Fruit fly (Drosophila melanogaster): ENCODE measurements around the gene Nost.

dm6 chrX:9044857-9045256 lies 14.9 kb downstream of the Nost start:
- no peak for TF ChIP-seq Rel (GFP tag; optimal IDR thresholded peaks at IDR 0.05)
- no peak for TF ChIP-seq Rel (tag; optimal IDR thresholded peaks at IDR 0.05)
- TF ChIP-seq pan (optimal IDR thresholded peaks at IDR 0.05): no peak
- no peak for TF ChIP-seq Dfd (GFP tag; optimal IDR thresholded peaks at IDR 0.05)
- no peak for TF ChIP-seq Hr78 (GFP tag; optimal IDR thresholded peaks at IDR 0.05)
- no peak for TF ChIP-seq brk (GFP tag; optimal IDR thresholded peaks at IDR 0.05)
- no peak for TF ChIP-seq N (GFP tag; optimal IDR thresholded peaks at IDR 0.05)
- no peak for TF ChIP-seq br (GFP tag; optimal IDR thresholded peaks at IDR 0.05)

Data from whole organism, wandering third instar larva.